Worm (Caenorhabditis elegans) whole organism, L4 larva: ENCODE data around the gene F14E5.2.

Source experiments
- F44E2.7 ChIP-seq: fragments of 200-800 bp; sonication (Bioruptor generic); IDR thresholded peaks from 2 replicates; pipeline ENCODE4 v2.1.2; 2022; ENCODE audit warnings: missing genetic modification characterization, missing compliant biosample characterization
- T20F7.1 ChIP-seq: fragments of 200-800 bp; sonication (Bioruptor generic); optimal IDR thresholded peaks from 2 replicates; lab custom pipeline; 2018; ENCODE audit warnings: mild to moderate bottlenecking, missing genetic modification characterization, missing compliant biosample characterization
- Y5F2A.4 ChIP-seq: fragments of 200-800 bp; sonication (Bioruptor generic); optimal IDR thresholded peaks from 2 replicates; lab custom pipeline; 2018; ENCODE audit warnings: mild to moderate bottlenecking, missing genetic modification characterization, missing compliant biosample characterization
- Y75B8A.6 ChIP-seq: fragments of 200-800 bp; sonication (Bioruptor generic); IDR thresholded peaks from 2 replicates; pipeline ENCODE4 v1.3.6; 2022; ENCODE audit warnings: missing genetic modification reagents, missing genetic modification characterization, missing compliant biosample characterization
- ama-1 ChIP-seq: fragments of 150-350 bp; optimal IDR thresholded peaks from 2 replicates; lab custom pipeline; 2014; ENCODE audit warnings: inconsistent platforms, mixed read lengths
- ceh-20 ChIP-seq: fragments of 200-800 bp; sonication (Bioruptor generic); IDR thresholded peaks from 2 replicates; pipeline ENCODE4 v1.3.6; 2022; ENCODE audit warnings: missing genetic modification reagents, missing genetic modification characterization, missing compliant biosample characterization
- ceh-28 ChIP-seq: fragments of 150-350 bp; optimal IDR thresholded peaks from 2 replicates; lab custom pipeline; 2014; ENCODE audit warnings: missing biosample characterization, missing genetic modification reagents, missing genetic modification characterization
- ceh-62 ChIP-seq: sonication (generic microtip); optimal IDR thresholded peaks from 2 replicates; lab custom pipeline; 2017; ENCODE audit warnings: missing biosample characterization, missing genetic modification characterization
- ceh-82 ChIP-seq: sonication (generic microtip); optimal IDR thresholded peaks from 2 replicates; lab custom pipeline; 2017; ENCODE audit warnings: missing biosample characterization, missing genetic modification characterization
- ctbp-1 ChIP-seq: fragments of 200-800 bp; sonication (Bioruptor generic); IDR thresholded peaks from 2 replicates; pipeline ENCODE4 v1.3.6; 2022; ENCODE audit warnings: missing genetic modification reagents, missing genetic modification characterization, missing compliant biosample characterization
- daf-16 ChIP-seq, 3 experiments: sonication (generic microtip); optimal IDR thresholded peaks; 2 replicates each; lab custom pipeline; 2016 to 2017; ENCODE audit warnings: missing genetic modification characterization in 3 of 3, missing genetic modification reagents in 3 of 3, mild to moderate bottlenecking in 2 of 3, missing compliant biosample characterization in 2 of 3, missing biosample characterization in 1 of 3, moderate library complexity in 1 of 3
- dmd-6 ChIP-seq: fragments of 200-800 bp; sonication (Bioruptor generic); IDR thresholded peaks from 2 replicates; pipeline ENCODE4 v1.3.6; 2022; ENCODE audit warnings: missing genetic modification reagents, missing genetic modification characterization, missing compliant biosample characterization
- dmd-9 ChIP-seq: fragments of 200-800 bp; sonication (Bioruptor generic); IDR thresholded peaks from 2 replicates; pipeline ENCODE4 v1.3.6; 2022; ENCODE audit warnings: missing genetic modification reagents, missing genetic modification characterization, missing compliant biosample characterization
- duxl-1 ChIP-seq: sonication (generic microtip); optimal IDR thresholded peaks from 2 replicates; lab custom pipeline; 2016; ENCODE audit warnings: mild to moderate bottlenecking, missing genetic modification characterization, moderate library complexity, missing compliant biosample characterization; ENCODE audit not compliant: poor library complexity
- dve-1 ChIP-seq: sonication (generic microtip); optimal IDR thresholded peaks from 2 replicates; lab custom pipeline; 2017; ENCODE audit warnings: antibody characterized with exemption, mild to moderate bottlenecking, missing genetic modification characterization, missing compliant biosample characterization; ENCODE audit not compliant: insufficient read depth
- fos-1 ChIP-seq: fragments of 150-350 bp; optimal IDR thresholded peaks from 2 replicates; lab custom pipeline; 2014; ENCODE audit warnings: missing biosample characterization, missing genetic modification characterization
- gei-8 ChIP-seq: fragments of 200-800 bp; sonication (Bioruptor generic); optimal IDR thresholded peaks from 2 replicates; lab custom pipeline; 2018; ENCODE audit warnings: mild to moderate bottlenecking, missing genetic modification characterization, missing compliant biosample characterization
- hlh-11 ChIP-seq: fragments of 200-800 bp; sonication (Bioruptor generic); optimal IDR thresholded peaks from 2 replicates; lab custom pipeline; 2018; ENCODE audit warnings: mild to moderate bottlenecking, missing genetic modification characterization, missing compliant biosample characterization
- jun-1 ChIP-seq: fragments of 150-350 bp; optimal IDR thresholded peaks from 2 replicates; lab custom pipeline; 2014; ENCODE audit warnings: missing biosample characterization, missing genetic modification reagents, missing genetic modification characterization
- lim-7 ChIP-seq: fragments of 200-800 bp; sonication (Bioruptor generic); IDR thresholded peaks from 2 replicates; pipeline ENCODE4 v1.3.6; 2022; ENCODE audit warnings: missing genetic modification characterization, missing compliant biosample characterization
- lin-1 ChIP-seq: fragments of 200-800 bp; sonication (Bioruptor generic); IDR thresholded peaks from 2 replicates; pipeline ENCODE4 v1.3.6; 2022; ENCODE audit warnings: missing genetic modification reagents, missing genetic modification characterization, missing compliant biosample characterization
- lsy-2 ChIP-seq, 2 experiments: fragments of 150-350 bp in 1 of 2; sonication (generic microtip) in 1 of 2; optimal IDR thresholded peaks; 2 replicates each; lab custom pipeline; 2014 to 2017; ENCODE audit warnings: missing biosample characterization in 2 of 2, missing genetic modification characterization in 2 of 2
- madf-5 ChIP-seq, 2 experiments: fragments of 200-800 bp; sonication (Bioruptor generic); IDR thresholded peaks; 2 replicates each; pipeline ENCODE4 v1.3.6; 2022; ENCODE audit warnings: missing compliant biosample characterization in 2 of 2, missing genetic modification characterization in 2 of 2
- mep-1 ChIP-seq: fragments of 150-350 bp; sonication (generic microtip); optimal IDR thresholded peaks from 3 replicates; lab custom pipeline; 2014; ENCODE audit warnings: missing biosample characterization, missing genetic modification characterization
- mes-2 ChIP-seq: sonication (generic microtip); optimal IDR thresholded peaks from 2 replicates; lab custom pipeline; 2016; ENCODE audit warnings: missing genotype, mild to moderate bottlenecking, missing genetic modification characterization, missing compliant biosample characterization; ENCODE audit not compliant: poor library complexity, severe bottlenecking
- mxl-3 ChIP-seq: fragments of 200-800 bp; sonication (Bioruptor generic); optimal IDR thresholded peaks from 2 replicates; lab custom pipeline; 2018; ENCODE audit warnings: mild to moderate bottlenecking, missing genetic modification characterization, missing compliant biosample characterization
- nhr-102 ChIP-seq: sonication (generic microtip); optimal IDR thresholded peaks from 2 replicates; lab custom pipeline; 2016; ENCODE audit warnings: mild to moderate bottlenecking, missing genetic modification characterization, moderate library complexity, missing compliant biosample characterization
- nhr-28 ChIP-seq: fragments of 150-350 bp; optimal IDR thresholded peaks from 2 replicates; lab custom pipeline; 2014; ENCODE audit warnings: missing biosample characterization, missing genetic modification characterization
- nhr-41 ChIP-seq: fragments of 200-800 bp; sonication (Bioruptor generic); IDR thresholded peaks from 2 replicates; pipeline ENCODE4 v1.3.6; 2022; ENCODE audit warnings: missing genetic modification reagents, missing genetic modification characterization, missing compliant biosample characterization
- nhr-48 ChIP-seq: sonication (generic microtip); optimal IDR thresholded peaks from 2 replicates; lab custom pipeline; 2016; ENCODE audit warnings: mild to moderate bottlenecking, missing genetic modification characterization, missing compliant biosample characterization
- nhr-6 ChIP-seq: fragments of 150-350 bp; optimal IDR thresholded peaks from 2 replicates; lab custom pipeline; 2014; ENCODE audit warnings: missing biosample characterization, missing genetic modification characterization
- nhr-77 ChIP-seq: fragments of 150-350 bp; optimal IDR thresholded peaks from 2 replicates; lab custom pipeline; 2014; ENCODE audit warnings: missing biosample characterization, missing genetic modification characterization
- php-3 ChIP-seq: fragments of 200-800 bp; sonication (Bioruptor generic); IDR thresholded peaks from 2 replicates; pipeline ENCODE4 v1.3.6; 2022; ENCODE audit warnings: missing genetic modification reagents, missing genetic modification characterization, missing compliant biosample characterization
- pqm-1 ChIP-seq: sonication (generic microtip); optimal IDR thresholded peaks from 2 replicates; lab custom pipeline; 2017; ENCODE audit warnings: missing biosample characterization, missing genetic modification characterization
- saeg-2 ChIP-seq: fragments of 200-800 bp; sonication (Bioruptor generic); IDR thresholded peaks from 2 replicates; pipeline ENCODE4 v1.3.6; 2022; ENCODE audit warnings: missing genetic modification reagents, missing genetic modification characterization, missing compliant biosample characterization
- set-16 ChIP-seq: fragments of 200-800 bp; sonication (Bioruptor generic); IDR thresholded peaks from 2 replicates; pipeline ENCODE4 v1.3.6; 2022; ENCODE audit warnings: missing genetic modification reagents, missing genetic modification characterization, missing compliant biosample characterization
- tra-1 ChIP-seq: fragments of 200-800 bp; sonication (Bioruptor generic); IDR thresholded peaks from 2 replicates; pipeline ENCODE4 v1.3.6; 2022; ENCODE audit warnings: missing genetic modification reagents, missing genetic modification characterization, missing compliant biosample characterization
- unc-62 ChIP-seq, 3 experiments: fragments of 150-350 bp in 1 of 3; sonication (generic microtip); optimal IDR thresholded peaks in 2 of 3; peaks in 1 of 3; 1 replicate in 1 of 3; 2 replicates in 2 of 3; lab custom pipeline; 2014 to 2017; ENCODE audit warnings: missing biosample characterization in 3 of 3, missing genetic modification characterization in 3 of 3, missing genetic modification reagents in 3 of 3, missing genotype in 1 of 3
- vab-7 ChIP-seq: fragments of 200-800 bp; sonication (Bioruptor generic); IDR thresholded peaks from 2 replicates; pipeline ENCODE4 v1.3.6; 2022; ENCODE audit warnings: missing genetic modification reagents, missing genetic modification characterization, missing compliant biosample characterization
- zip-2 ChIP-seq: fragments of 150-350 bp; optimal IDR thresholded peaks from 2 replicates; lab custom pipeline; 2014; ENCODE audit warnings: missing biosample characterization, missing genetic modification characterization
- ztf-7 ChIP-seq: fragments of 150-350 bp; optimal IDR thresholded peaks from 2 replicates; lab custom pipeline; 2014; ENCODE audit warnings: missing biosample characterization, missing genetic modification characterization

The F14E5.2 gene

ce11 chrII:8394205-8394604 is 34.5 kb downstream of the F14E5.2 start, which contains the start of gene F49E12.8:
Gene F49E12.8, minus strand, starts transcription at chrII:8394305.
- TF ChIP-seq dve-1 = peak; percentile 24
- TF ChIP-seq dmd-6 (GFP tag; lab: Robert Waterston, UW) = no peak

DNA sequence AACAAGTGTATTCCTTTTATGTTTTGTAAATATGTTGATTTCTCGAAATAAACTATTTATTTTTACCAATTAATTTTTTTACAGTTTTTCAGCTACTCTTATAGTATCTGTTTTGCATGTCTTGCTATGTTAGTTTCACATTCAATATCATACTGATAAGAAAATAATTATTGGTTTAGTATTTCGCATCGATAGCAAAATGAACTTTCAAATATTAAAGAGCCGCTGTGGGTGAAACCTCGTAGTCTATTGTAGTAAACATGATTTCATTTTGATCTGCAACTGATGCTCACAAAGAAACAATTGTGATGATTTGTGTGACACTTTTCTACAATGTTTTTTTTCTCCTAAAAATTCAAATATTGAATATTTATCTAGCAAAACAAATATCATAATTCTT is 36.4 kb downstream of the F14E5.2 start:
- TF ChIP-seq nhr-28 (tag; lab: Kevin White, UChicago) (peak; percentile 77), dve-1 (peak; percentile 3), hlh-11 (tag; lab: Kevin White, UChicago) (peak; percentile 1), Y75B8A.6 (GFP tag; lab: Robert Waterston, UW) (no peak), pqm-1 (peak; percentile 62), mes-2 (tag; lab: Kevin White, UChicago) (no peak), nhr-77 (tag; lab: Kevin White, UChicago) (peak; percentile 11), daf-16 (GFP tag; optimal IDR thresholded peaks at IDR 0.05; lab: Kevin White, UChicago) (no peak), daf-16 (tag; optimal IDR thresholded peaks at IDR 0.05; lab: Kevin White, UChicago) (peak; percentile 37), set-16 (no peak), zip-2 (tag; lab: Kevin White, UChicago) (no peak), dmd-6 (GFP tag; lab: Robert Waterston, UW) (peak; percentile 27; the same call in 1 of the 2 replicates)

DNA sequence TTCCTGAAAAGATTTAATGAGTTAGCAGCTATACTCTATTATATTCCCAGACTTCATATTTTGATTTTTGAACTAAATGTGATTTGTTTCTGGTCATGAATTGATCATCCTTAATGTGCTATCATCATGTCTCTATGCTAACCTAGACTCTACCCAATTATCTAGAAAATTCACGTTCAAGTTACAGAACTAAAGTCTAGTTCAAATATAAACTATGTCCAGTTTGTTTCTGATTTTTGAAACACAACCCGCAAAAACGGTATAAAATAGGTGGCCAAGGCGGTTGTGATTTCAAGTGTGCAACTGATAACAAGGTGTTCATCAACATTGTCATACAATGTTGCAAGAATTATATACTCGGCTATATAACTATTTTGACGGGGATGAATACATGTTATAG is 37.9 kb downstream of the F14E5.2 start, which contains the start of gene F49E12.10:
Gene F49E12.10, plus strand, starts transcription at position 301 of the 400 bp plus-strand sequence.
- TF ChIP-seq nhr-28 (tag; lab: Kevin White, UChicago) (peak; percentile 8), duxl-1 (tag; lab: Kevin White, UChicago) (no peak), lim-7 (GFP tag; lab: Robert Waterston, UW) (no peak), dmd-9 (GFP tag; lab: Robert Waterston, UW) (no peak), nhr-6 (tag; lab: Kevin White, UChicago) (no peak), ceh-62 (tag; lab: Kevin White, UChicago) (no peak), dmd-6 (GFP tag; lab: Robert Waterston, UW) (peak; percentile 38; the same call in 1 of the 2 replicates), pqm-1 (peak; percentile 25)
- TF ChIP-seq, all 104 proteins: peak for 3

- no peak for TF ChIP-seq madf-5 (GFP tag; IDR thresholded peaks at IDR 0.05; lab: Robert Waterston, UW)
- TF ChIP-seq vab-7 (GFP tag; lab: Robert Waterston, UW) = no peak
- peak; percentile 92 for TF ChIP-seq dmd-6 (GFP tag; lab: Robert Waterston, UW)
- peak; percentile 42; the same call in 1 of the 2 replicates for TF ChIP-seq nhr-41 (GFP tag; lab: Robert Waterston, UW)
- peak; percentile 71 for TF ChIP-seq dve-1
- peak; percentile 92 for TF ChIP-seq nhr-28 (tag; lab: Kevin White, UChicago)
- peak in 1 of 2 experiments; percentile 38 for TF ChIP-seq lsy-2 (tag; optimal IDR thresholded peaks at IDR 0.05; lab: Kevin White, UChicago)
- no peak for TF ChIP-seq ceh-20 (GFP tag; lab: Robert Waterston, UW)
- TF ChIP-seq ctbp-1 (GFP tag; lab: Robert Waterston, UW) = no peak
- no peak for TF ChIP-seq ztf-7 (tag; lab: Kevin White, UChicago)
- peak; percentile 72 for TF ChIP-seq nhr-77 (tag; lab: Kevin White, UChicago)
- no peak for TF ChIP-seq ama-1 (lab: Kevin White, UChicago)
- TF ChIP-seq daf-16 (GFP tag; optimal IDR thresholded peaks at IDR 0.05; lab: Kevin White, UChicago) = no peak
- peak; percentile 61 for TF ChIP-seq daf-16 (tag; optimal IDR thresholded peaks at IDR 0.05; lab: Kevin White, UChicago)
- TF ChIP-seq F44E2.7 = no peak
- TF ChIP-seq saeg-2 (GFP tag; lab: Robert Waterston, UW) = no peak
- peak; percentile 60; the same call in 1 of the 2 replicates for TF ChIP-seq lin-1 (GFP tag; lab: Robert Waterston, UW)
- TF ChIP-seq unc-62 (GFP tag; optimal IDR thresholded peaks at IDR 0.05 in 1 of 2; lab: Kevin White, UChicago) = peak in 1 of 2 experiments; percentile 84
- TF ChIP-seq unc-62 (tag; optimal IDR thresholded peaks at IDR 0.05; lab: Kevin White, UChicago) = no peak
- peak; percentile 33 for TF ChIP-seq nhr-102 (tag; lab: Kevin White, UChicago)
- no peak for TF ChIP-seq Y5F2A.4
- TF ChIP-seq ceh-28 (tag; lab: Kevin White, UChicago) = no peak
- no peak for TF ChIP-seq mep-1 (tag; lab: Kevin White, UChicago)
- TF ChIP-seq nhr-48 = peak; percentile 56
- TF ChIP-seq php-3 = peak; percentile 58; the same call in 1 of the 2 replicates
- peak; percentile 37 for TF ChIP-seq jun-1
- TF ChIP-seq gei-8 = no peak
- peak; percentile 99 for TF ChIP-seq pqm-1
- peak; percentile 84 for TF ChIP-seq hlh-11 (tag; lab: Kevin White, UChicago)
- TF ChIP-seq fos-1 (tag; lab: Kevin White, UChicago) = peak; percentile 37
- no peak for TF ChIP-seq T20F7.1 (GFP tag; lab: Kevin White, UChicago)
- no peak for TF ChIP-seq ceh-82 (tag; lab: Kevin White, UChicago)
- TF ChIP-seq tra-1 = 0 out of 2 replicates have a peak, but pooled peaks have one; percentile 16
- peak; percentile 11 for TF ChIP-seq mxl-3 (GFP tag; lab: Kevin White, UChicago)
Observed at ce11 chrII:8388001-8388513, 40.6 kb downstream of the F14E5.2 start, which contains the start of gene drd-1. Gene drd-1, plus strand, starts transcription at chrII:8388051.
